Fruit fly (Drosophila melanogaster) whole organism, embryonic: ENCODE results near the gene CG18265.

Experiments used
- Bteb2 ChIP-seq: fragments of 200-800 bp; sonication (Bioruptor generic); optimal IDR thresholded peaks from 2 replicates; lab custom pipeline; 2016; ENCODE audit warnings: missing biosample characterization, missing genetic modification characterization
- CG10462 ChIP-seq: fragments of 200-800 bp; sonication (Bioruptor generic); optimal IDR thresholded peaks from 2 replicates; lab custom pipeline; 2016; ENCODE audit warnings: missing biosample characterization, missing genetic modification characterization
- CG11456 ChIP-seq: fragments of 200-800 bp; sonication (Bioruptor generic); IDR thresholded peaks from 3 replicates; pipeline ENCODE4 v1.3.6; 2022; ENCODE audit warnings: missing biosample characterization, missing genetic modification characterization
- CG11504 ChIP-seq: fragments of 200-800 bp; sonication (Bioruptor generic); optimal IDR thresholded peaks from 3 replicates; lab custom pipeline; 2019; ENCODE audit warnings: missing biosample characterization, mild to moderate bottlenecking, missing genetic modification characterization, moderate library complexity
- CG12155 ChIP-seq: fragments of 200-800 bp; sonication (Bioruptor generic); optimal IDR thresholded peaks from 3 replicates; lab custom pipeline; 2016; ENCODE audit warnings: missing biosample characterization, missing genetic modification characterization
- CG12236 ChIP-seq: fragments of 200-800 bp; sonication (Bioruptor generic); optimal IDR thresholded peaks from 2 replicates; lab custom pipeline; 2016; ENCODE audit warnings: missing biosample characterization, missing genetic modification characterization
- CG12659 ChIP-seq: fragments of 200-800 bp; sonication (Bioruptor generic); optimal IDR thresholded peaks from 3 replicates; lab custom pipeline; 2017; ENCODE audit warnings: mild to moderate bottlenecking, missing biosample characterization, missing genetic modification reagents, missing genetic modification characterization
- CG13624 ChIP-seq: fragments of 200-800 bp; sonication (Bioruptor generic); optimal IDR thresholded peaks from 2 replicates; lab custom pipeline; 2016; ENCODE audit warnings: missing biosample characterization, missing genetic modification characterization
- CG2116 ChIP-seq: fragments of 200-800 bp; sonication (Bioruptor generic); optimal IDR thresholded peaks from 3 replicates; lab custom pipeline; 2018; ENCODE audit warnings: missing biosample characterization, mild to moderate bottlenecking, missing genetic modification characterization
- CG30020 ChIP-seq: fragments of 200-800 bp; optimal IDR thresholded peaks from 2 replicates; lab custom pipeline; 2019; ENCODE audit warnings: missing biosample characterization, mild to moderate bottlenecking, missing genetic modification characterization, moderate library complexity
- CG32532 ChIP-seq: fragments of 200-800 bp; sonication (Bioruptor generic); IDR thresholded peaks from 2 replicates; pipeline ENCODE4 v1.3.6; 2022; ENCODE audit warnings: missing biosample characterization, missing genetic modification characterization
- CG33557 ChIP-seq: fragments of 200-800 bp; sonication (Bioruptor generic); optimal IDR thresholded peaks from 2 replicates; lab custom pipeline; 2019; ENCODE audit warnings: missing biosample characterization, mild to moderate bottlenecking, missing genetic modification characterization, moderate library complexity
- CG43689 ChIP-seq: fragments of 200-800 bp; sonication (Bioruptor generic); IDR thresholded peaks from 2 replicates; pipeline ENCODE4 v1.3.6; 2022; ENCODE audit warnings: missing biosample characterization, missing genetic modification characterization
- CG4424 ChIP-seq: fragments of 200-800 bp; sonication (Bioruptor generic); optimal IDR thresholded peaks from 3 replicates; lab custom pipeline; 2016; ENCODE audit warnings: missing biosample characterization, missing genetic modification characterization
- CG7372 ChIP-seq: fragments of 200-800 bp; sonication (Bioruptor generic); IDR thresholded peaks from 2 replicates; pipeline ENCODE4 v1.3.6; 2022; ENCODE audit warnings: missing biosample characterization, missing genetic modification characterization
- CG7556 ChIP-seq: fragments of 200-800 bp; sonication (Bioruptor generic); optimal IDR thresholded peaks from 2 replicates; lab custom pipeline; 2017; ENCODE audit warnings: missing biosample characterization, mild to moderate bottlenecking, missing genetic modification characterization
- CG8924 ChIP-seq: fragments of 200-800 bp; optimal IDR thresholded peaks from 3 replicates; lab custom pipeline; 2019; ENCODE audit warnings: missing biosample characterization, mild to moderate bottlenecking, missing genetic modification characterization, moderate library complexity
- Eip74EF ChIP-seq, 2 experiments: fragments of 200-800 bp in 1 of 2; fragments of >200 bp in 1 of 2; sonication (Bioruptor generic) in 1 of 2; optimal IDR thresholded peaks; 2 replicates each; lab custom pipeline; 2017 to 2019; ENCODE audit warnings: missing biosample characterization in 2 of 2, missing genetic modification characterization in 2 of 2, mild to moderate bottlenecking in 1 of 2, moderate library complexity in 1 of 2
- Fer3 ChIP-seq: fragments of 200-800 bp; sonication (Bioruptor generic); optimal IDR thresholded peaks from 2 replicates; lab custom pipeline; 2018; ENCODE audit warnings: missing biosample characterization, mild to moderate bottlenecking, missing genetic modification characterization, moderate library complexity
- HLH54F ChIP-seq: fragments of 200-800 bp; sonication (Bioruptor generic); optimal IDR thresholded peaks from 3 replicates; lab custom pipeline; 2016; ENCODE audit warnings: missing biosample characterization, missing genetic modification characterization
- Hand ChIP-seq: fragments of 200-800 bp; sonication (Bioruptor generic); optimal IDR thresholded peaks from 2 replicates; lab custom pipeline; 2017; ENCODE audit warnings: mild to moderate bottlenecking, missing biosample characterization, missing genetic modification reagents, missing genetic modification characterization
- Hr39 ChIP-seq: fragments of >200 bp; optimal IDR thresholded peaks from 2 replicates; lab custom pipeline; 2017
- Lpt ChIP-seq: fragments of >200 bp; optimal IDR thresholded peaks from 2 replicates; lab custom pipeline; 2018; ENCODE audit warnings: missing biosample characterization, missing genetic modification characterization
- Mad ChIP-seq: fragments of 200-800 bp; sonication (Bioruptor generic); optimal IDR thresholded peaks from 2 replicates; lab custom pipeline; 2016; ENCODE audit warnings: missing biosample characterization, missing genetic modification characterization
- Mrtf ChIP-seq: fragments of 200-800 bp; sonication (Bioruptor generic); IDR thresholded peaks from 3 replicates; pipeline ENCODE4 v1.3.6; 2022; ENCODE audit warnings: missing biosample characterization, missing genetic modification characterization
- Nf-YA ChIP-seq: fragments of 200-800 bp; sonication (Bioruptor generic); IDR thresholded peaks from 2 replicates; pipeline ENCODE4 v1.3.6; 2022; ENCODE audit warnings: missing biosample characterization, missing genetic modification characterization
- Opbp ChIP-seq: fragments of 200-800 bp; sonication (Bioruptor generic); IDR thresholded peaks from 3 replicates; pipeline ENCODE4 v1.3.6; 2022; ENCODE audit warnings: missing biosample characterization, missing genetic modification characterization; ENCODE audit not compliant: partially characterized antibody
- Optix ChIP-seq: fragments of 200-800 bp; sonication (Bioruptor generic); IDR thresholded peaks from 3 replicates; pipeline ENCODE4 v1.3.6; 2022; ENCODE audit warnings: missing biosample characterization, missing genetic modification characterization
- Pdp1 ChIP-seq, 2 experiments: fragments of 200-800 bp; sonication (Bioruptor generic); optimal IDR thresholded peaks; 3 replicates each; lab custom pipeline; 2016; ENCODE audit warnings: missing biosample characterization in 2 of 2, missing genetic modification characterization in 2 of 2, mild to moderate bottlenecking in 1 of 2, moderate library complexity in 1 of 2
- Poxn ChIP-seq: fragments of 200-800 bp; sonication (Bioruptor generic); IDR thresholded peaks from 2 replicates; pipeline ENCODE4 v1.3.6; 2022; ENCODE audit warnings: missing biosample characterization, missing genetic modification characterization
- Ptx1 ChIP-seq: fragments of 200-800 bp; sonication (Bioruptor generic); IDR thresholded peaks from 2 replicates; pipeline ENCODE4 v1.3.6; 2022; ENCODE audit warnings: missing biosample characterization, missing genetic modification characterization
- YL-1 ChIP-seq: fragments of 200-800 bp; sonication (Bioruptor generic); optimal IDR thresholded peaks from 3 replicates; lab custom pipeline; 2017; ENCODE audit warnings: missing biosample characterization, mild to moderate bottlenecking, missing genetic modification characterization
- ara ChIP-seq: fragments of 200-800 bp; sonication (Bioruptor generic); IDR thresholded peaks from 2 replicates; pipeline ENCODE4 v1.3.6; 2022; ENCODE audit warnings: missing biosample characterization, missing genetic modification characterization
- ato ChIP-seq: fragments of 200-800 bp; sonication (Bioruptor generic); IDR thresholded peaks from 2 replicates; pipeline ENCODE4 v1.3.6; 2022; ENCODE audit warnings: missing biosample characterization, missing genetic modification characterization; ENCODE audit not compliant: partially characterized antibody
- bab2 ChIP-seq: fragments of 200-800 bp; sonication (Bioruptor generic); optimal IDR thresholded peaks from 2 replicates; lab custom pipeline; 2016; ENCODE audit warnings: missing biosample characterization, missing genetic modification characterization
- crol ChIP-seq: fragments of 200-800 bp; sonication (Bioruptor generic); IDR thresholded peaks from 2 replicates; pipeline ENCODE4 v1.3.6; 2022; ENCODE audit warnings: missing biosample characterization, missing genetic modification characterization
- dysf ChIP-seq: fragments of 200-800 bp; sonication (Bioruptor generic); IDR thresholded peaks from 3 replicates; pipeline ENCODE4 v1.3.6; 2022; ENCODE audit warnings: missing biosample characterization, missing genetic modification characterization
- gcm2 ChIP-seq: fragments of 200-800 bp; sonication (Bioruptor generic); optimal IDR thresholded peaks from 2 replicates; lab custom pipeline; 2016; ENCODE audit warnings: missing biosample characterization, missing genetic modification characterization
- hb ChIP-seq: fragments of 200-800 bp; sonication (Bioruptor generic); IDR thresholded peaks from 3 replicates; pipeline ENCODE4 v1.3.6; 2022; ENCODE audit warnings: missing biosample characterization, missing genetic modification characterization; ENCODE audit not compliant: partially characterized antibody
- knrl ChIP-seq: fragments of 200-800 bp; sonication (Bioruptor generic); IDR thresholded peaks from 3 replicates; pipeline ENCODE4 v1.3.6; 2022; ENCODE audit warnings: missing biosample characterization, missing genetic modification characterization; ENCODE audit not compliant: partially characterized antibody
- lab ChIP-seq: fragments of 200-800 bp; sonication (Bioruptor generic); optimal IDR thresholded peaks from 3 replicates; lab custom pipeline; 2017; ENCODE audit warnings: missing biosample characterization, missing genetic modification characterization, mild to moderate bottlenecking, moderate library complexity, missing genetic modification reagents
- lmd ChIP-seq: fragments of 200-800 bp; sonication (Bioruptor generic); IDR thresholded peaks from 2 replicates; pipeline ENCODE4 v1.3.6; 2022; ENCODE audit warnings: missing biosample characterization, missing genetic modification characterization
- nom ChIP-seq: fragments of 200-800 bp; sonication (Bioruptor generic); optimal IDR thresholded peaks from 2 replicates; lab custom pipeline; 2017; ENCODE audit warnings: missing biosample characterization, missing genetic modification characterization, mild to moderate bottlenecking, moderate library complexity, missing genetic modification reagents
- slou ChIP-seq: fragments of 200-800 bp; sonication (Bioruptor generic); optimal IDR thresholded peaks from 3 replicates; lab custom pipeline; 2016; ENCODE audit warnings: missing biosample characterization, missing genetic modification characterization
- vfl ChIP-seq: fragments of 200-800 bp; sonication (Bioruptor generic); optimal IDR thresholded peaks from 2 replicates; lab custom pipeline; 2016; ENCODE audit warnings: missing biosample characterization, missing genetic modification characterization
- vnd ChIP-seq: fragments of 200-800 bp; sonication (Bioruptor generic); IDR thresholded peaks from 3 replicates; pipeline ENCODE4 v1.3.6; 2022; ENCODE audit warnings: missing biosample characterization, missing genetic modification characterization; ENCODE audit not compliant: partially characterized antibody
- yki ChIP-seq: fragments of >200 bp; optimal IDR thresholded peaks from 3 replicates; lab custom pipeline; 2018
- z ChIP-seq: fragments of 200-800 bp; sonication (Bioruptor generic); IDR thresholded peaks from 3 replicates; pipeline ENCODE4 v1.3.6; 2022; ENCODE audit warnings: missing biosample characterization, missing genetic modification characterization
- zfh1 ChIP-seq: fragments of 200-800 bp; sonication (Bioruptor generic); IDR thresholded peaks from 3 replicates; pipeline ENCODE4 v1.3.6; 2022; ENCODE audit warnings: missing biosample characterization, missing genetic modification characterization
- zfh2 ChIP-seq: fragments of 200-800 bp; sonication (Bioruptor generic); optimal IDR thresholded peaks from 2 replicates; lab custom pipeline; 2016; ENCODE audit warnings: missing biosample characterization, missing genetic modification characterization

Gene CG18265

dm6 chr3L:17495266-17495961 is 56.2 kb downstream of the CG18265 start (continued):
- TF ChIP-seq gcm2 (no peak), CG43689 (GFP tag; lab: Robert Waterston, UW) (no peak), lab (GFP tag; lab: Kevin White, UChicago) (peak; percentile 6), yki (lab: Kevin White, UChicago) (no peak), Hand (GFP tag; lab: Kevin White, UChicago) (no peak), zfh2 (no peak), CG12659 (GFP tag; lab: Kevin White, UChicago) (no peak), z (peak; percentile 29; the same call in 1 of the 3 replicates), Ptx1 (GFP tag; lab: Robert Waterston, UW) (peak; percentile 29; the same call in 1 of the 2 replicates), CG12155 (GFP tag; lab: Kevin White, UChicago) (no peak), Mad (GFP tag; lab: Kevin White, UChicago) (no peak), nom (GFP tag; lab: Kevin White, UChicago) (peak; percentile 28), CG12236 (GFP tag; lab: Kevin White, UChicago) (no peak), YL-1 (GFP tag; lab: Kevin White, UChicago) (no peak), Lpt (GFP tag; lab: Kevin White, UChicago) (no peak), zfh1 (GFP tag; lab: Robert Waterston, UW) (peak; percentile 54; the same call in 2 of the 3 replicates), vfl (no peak), ara (GFP tag; lab: Robert Waterston, UW) (peak; percentile 37; the same call in 1 of the 2 replicates), CG30020 (tag; lab: Kevin White, UChicago) (no peak), CG32532 (GFP tag; lab: Robert Waterston, UW) (no peak), Poxn (GFP tag; lab: Robert Waterston, UW) (no peak), CG4424 (GFP tag; lab: Kevin White, UChicago) (peak; percentile 25), Bteb2 (no peak), dysf (GFP tag; lab: Robert Waterston, UW) (0 out of 3 replicates have a peak, but pooled peaks have one; percentile 9), crol (GFP tag; lab: Robert Waterston, UW) (peak; percentile 59), Nf-YA (GFP tag; lab: Robert Waterston, UW) (no peak), CG2116 (no peak), Pdp1 (GFP tag; optimal IDR thresholded peaks at IDR 0.05; lab: Kevin White, UChicago) (peak; percentile 7 to 95), CG10462 (GFP tag; lab: Kevin White, UChicago) (no peak), bab2 (GFP tag; lab: Kevin White, UChicago) (no peak), vnd (no peak), CG33557 (GFP tag; lab: Kevin White, UChicago) (no peak), CG7556 (GFP tag; lab: Kevin White, UChicago) (peak; percentile 18), Mrtf (GFP tag; lab: Robert Waterston, UW) (no peak), Opbp (GFP tag; lab: Robert Waterston, UW) (0 out of 3 replicates have a peak, but pooled peaks have one; percentile 15), CG7372 (GFP tag; lab: Robert Waterston, UW) (no peak), hb (GFP tag; lab: Robert Waterston, UW) (no peak), HLH54F (GFP tag; lab: Kevin White, UChicago) (no peak), Optix (no peak), Fer3 (no peak), CG8924 (tag; lab: Kevin White, UChicago) (peak; percentile 19), Hr39 (lab: Kevin White, UChicago) (no peak), lmd (GFP tag; lab: Robert Waterston, UW) (peak; percentile 29; the same call in 1 of the 2 replicates), Eip74EF (GFP tag; optimal IDR thresholded peaks at IDR 0.05; lab: Kevin White, UChicago) (no peak), slou (GFP tag; lab: Kevin White, UChicago) (no peak), CG11456 (no peak), knrl (GFP tag; lab: Robert Waterston, UW) (no peak), CG11504 (tag; lab: Kevin White, UChicago) (peak; percentile 50), CG13624 (GFP tag; lab: Kevin White, UChicago) (no peak), ato (GFP tag; lab: Robert Waterston, UW) (no peak)
